Fruit fly (Drosophila melanogaster) whole organism, embryonic: ENCODE results near the gene Ntf-2.
A peak's percentile ranks its signal among the peaks of the same experiment; 100 is the strongest.

Experiments
- Bgb ChIP-seq: fragments of 200-800 bp; sonication (Bioruptor generic); IDR thresholded peaks from 2 replicates; pipeline ENCODE4 v1.3.6; 2022; ENCODE audit warnings: missing biosample characterization, missing genetic modification characterization; ENCODE audit not compliant: partially characterized antibody
- Blimp-1 ChIP-seq: fragments of 200-800 bp; sonication (Bioruptor generic); optimal IDR thresholded peaks from 3 replicates; lab custom pipeline; 2018; ENCODE audit warnings: missing biosample characterization, missing genetic modification characterization, mild to moderate bottlenecking, moderate library complexity, missing genetic modification reagents
- BtbVII ChIP-seq: fragments of 200-800 bp; sonication (Bioruptor generic); optimal IDR thresholded peaks from 3 replicates; lab custom pipeline; 2017; ENCODE audit warnings: missing biosample characterization, mild to moderate bottlenecking, missing genetic modification characterization
- CG1024 ChIP-seq: fragments of 200-800 bp; sonication (Bioruptor generic); IDR thresholded peaks from 2 replicates; pipeline ENCODE4 v1.3.6; 2022; ENCODE audit warnings: missing biosample characterization, missing genetic modification characterization
- CG11093 ChIP-seq: fragments of 200-800 bp; sonication (Bioruptor generic); IDR thresholded peaks from 3 replicates; pipeline ENCODE4 v1.3.6; 2022; ENCODE audit warnings: missing biosample characterization, missing genetic modification characterization
- CG11560 ChIP-seq: fragments of 200-800 bp; sonication (Bioruptor generic); IDR thresholded peaks from 3 replicates; pipeline ENCODE4 v1.3.6; 2022; ENCODE audit warnings: missing biosample characterization, missing genetic modification characterization
- CG11695 ChIP-seq: fragments of 200-800 bp; sonication (Bioruptor generic); IDR thresholded peaks from 3 replicates; pipeline ENCODE4 v1.3.6; 2022; ENCODE audit warnings: missing biosample characterization, missing genetic modification characterization
- CG15011 ChIP-seq: fragments of 200-800 bp; sonication (Bioruptor generic); optimal IDR thresholded peaks from 3 replicates; lab custom pipeline; 2018; ENCODE audit warnings: missing biosample characterization, mild to moderate bottlenecking, missing genetic modification characterization
- CG1529 ChIP-seq: fragments of 200-800 bp; sonication (Bioruptor generic); optimal IDR thresholded peaks from 3 replicates; lab custom pipeline; 2018; ENCODE audit warnings: missing biosample characterization, missing genetic modification characterization
- CG16813 ChIP-seq: fragments of 200-800 bp; sonication (Bioruptor generic); IDR thresholded peaks from 3 replicates; pipeline ENCODE4 v1.3.6; 2022; ENCODE audit warnings: missing biosample characterization, missing genetic modification characterization; ENCODE audit not compliant: partially characterized antibody
- CG32767 ChIP-seq: fragments of 200-800 bp; sonication (Bioruptor generic); IDR thresholded peaks from 2 replicates; pipeline ENCODE4 v1.3.6; 2022; ENCODE audit warnings: missing biosample characterization, missing genetic modification characterization
- CG42726 ChIP-seq: fragments of 200-800 bp; sonication (Bioruptor generic); IDR thresholded peaks from 2 replicates; pipeline ENCODE4 v1.3.6; 2022; ENCODE audit warnings: missing biosample characterization, missing genetic modification characterization; ENCODE audit not compliant: partially characterized antibody
- CG9437 ChIP-seq: fragments of 200-800 bp; sonication (Bioruptor generic); optimal IDR thresholded peaks from 2 replicates; lab custom pipeline; 2018; ENCODE audit warnings: missing biosample characterization, mild to moderate bottlenecking, missing genetic modification characterization
- CTCF ChIP-seq: fragments of 200-800 bp; sonication (Bioruptor generic); optimal IDR thresholded peaks from 2 replicates; lab custom pipeline; 2017; ENCODE audit warnings: missing biosample characterization, mild to moderate bottlenecking, missing genetic modification characterization, moderate library complexity
- D19B ChIP-seq: fragments of 200-800 bp; sonication (Bioruptor generic); optimal IDR thresholded peaks from 2 replicates; lab custom pipeline; 2017; ENCODE audit warnings: missing biosample characterization, mild to moderate bottlenecking, missing genetic modification characterization
- Deaf1 ChIP-seq: fragments of 200-800 bp; optimal IDR thresholded peaks from 3 replicates; lab custom pipeline; 2019; ENCODE audit warnings: missing biosample characterization, mild to moderate bottlenecking, missing genetic modification characterization, moderate library complexity
- Ets65A ChIP-seq: fragments of 200-800 bp; sonication (Bioruptor generic); peaks from one replicate; lab custom pipeline; 2016; ENCODE audit warnings: missing biosample characterization, missing genetic modification characterization
- Lhr ChIP-seq: fragments of 200-800 bp; sonication (Bioruptor generic); optimal IDR thresholded peaks from 3 replicates; lab custom pipeline; 2017; ENCODE audit warnings: mild to moderate bottlenecking, missing biosample characterization, missing genetic modification reagents, missing genetic modification characterization
- Lpt ChIP-seq: fragments of >200 bp; optimal IDR thresholded peaks from 2 replicates; lab custom pipeline; 2018; ENCODE audit warnings: missing biosample characterization, missing genetic modification characterization
- Scr ChIP-seq: fragments of 200-800 bp; sonication (Bioruptor generic); IDR thresholded peaks from 2 replicates; pipeline ENCODE4 v1.3.6; 2022; ENCODE audit warnings: missing biosample characterization, missing genetic modification characterization; ENCODE audit not compliant: partially characterized antibody
- Sin3A ChIP-seq: fragments of >200 bp; optimal IDR thresholded peaks from 2 replicates; lab custom pipeline; 2018
- Sox100B ChIP-seq: fragments of 200-800 bp; sonication (Bioruptor generic); optimal IDR thresholded peaks from 3 replicates; lab custom pipeline; 2018; ENCODE audit warnings: missing biosample characterization, mild to moderate bottlenecking, missing genetic modification characterization
- Sry-δ ChIP-seq: fragments of 200-800 bp; sonication (Bioruptor generic); optimal IDR thresholded peaks from 2 replicates; lab custom pipeline; 2016; ENCODE audit warnings: missing biosample characterization, missing genetic modification characterization
- Stat92E ChIP-seq, 3 experiments: fragments of >200 bp in 2 of 3; fragments of 200-800 bp in 1 of 3; sonication (Bioruptor generic) in 1 of 3; optimal IDR thresholded peaks; 2 replicates each; lab custom pipeline; 2017 to 2019; ENCODE audit warnings: missing biosample characterization in 3 of 3, missing genetic modification characterization in 3 of 3, mild to moderate bottlenecking in 1 of 3, moderate library complexity in 1 of 3
- TFAM ChIP-seq: fragments of 200-800 bp; sonication (Bioruptor generic); optimal IDR thresholded peaks from 2 replicates; lab custom pipeline; 2017; ENCODE audit warnings: missing biosample characterization, missing genetic modification characterization, inconsistent platforms
- Trl ChIP-seq, 3 experiments: fragments of >200 bp in 2 of 3; fragments of 200-800 bp in 1 of 3; sonication (Bioruptor generic) in 1 of 3; optimal IDR thresholded peaks; 2 replicates in 1 of 3; 3 replicates in 2 of 3; lab custom pipeline; 2016 to 2017; ENCODE audit warnings: missing biosample characterization in 1 of 3, missing genetic modification characterization in 1 of 3
- chinmo ChIP-seq: fragments of 200-800 bp; sonication (Bioruptor generic); IDR thresholded peaks from 4 replicates; pipeline ENCODE4 v1.3.6; 2022; ENCODE audit warnings: missing biosample characterization, missing genetic modification characterization; ENCODE audit not compliant: partially characterized antibody
- fru ChIP-seq: fragments of >200 bp; optimal IDR thresholded peaks from 2 replicates; lab custom pipeline; 2017
- gcm2 ChIP-seq: fragments of 200-800 bp; sonication (Bioruptor generic); optimal IDR thresholded peaks from 2 replicates; lab custom pipeline; 2016; ENCODE audit warnings: missing biosample characterization, missing genetic modification characterization
- grn ChIP-seq: fragments of 200-800 bp; sonication (Bioruptor generic); optimal IDR thresholded peaks from 3 replicates; lab custom pipeline; 2017; ENCODE audit warnings: missing biosample characterization, missing genetic modification characterization
- gsb ChIP-seq: fragments of 200-800 bp; sonication (Bioruptor generic); IDR thresholded peaks from 2 replicates; pipeline ENCODE4 v1.3.6; 2022; ENCODE audit warnings: missing biosample characterization, missing genetic modification characterization
- lab ChIP-seq: fragments of 200-800 bp; sonication (Bioruptor generic); optimal IDR thresholded peaks from 3 replicates; lab custom pipeline; 2017; ENCODE audit warnings: missing biosample characterization, missing genetic modification characterization, mild to moderate bottlenecking, moderate library complexity, missing genetic modification reagents
- odd ChIP-seq: fragments of 200-800 bp; sonication (Bioruptor generic); optimal IDR thresholded peaks from 2 replicates; lab custom pipeline; 2017; ENCODE audit warnings: missing biosample characterization, mild to moderate bottlenecking, missing genetic modification characterization
- pb ChIP-seq: fragments of 200-800 bp; sonication (Bioruptor generic); optimal IDR thresholded peaks from 3 replicates; lab custom pipeline; 2016; ENCODE audit warnings: missing biosample characterization, missing genetic modification characterization
- pzg ChIP-seq: fragments of 200-800 bp; sonication (Bioruptor generic); optimal IDR thresholded peaks from 3 replicates; lab custom pipeline; 2018; ENCODE audit warnings: missing biosample characterization, mild to moderate bottlenecking, missing genetic modification characterization, moderate library complexity
- ro ChIP-seq: fragments of 200-800 bp; sonication (Bioruptor generic); IDR thresholded peaks from 2 replicates; pipeline ENCODE4 v1.3.6; 2022; ENCODE audit warnings: missing biosample characterization, missing genetic modification characterization
- sens ChIP-seq: fragments of 200-800 bp; sonication (Bioruptor generic); peaks from one replicate; lab custom pipeline; 2016; ENCODE audit warnings: missing biosample characterization, missing genetic modification characterization
- seq ChIP-seq: fragments of 200-800 bp; sonication (Bioruptor generic); IDR thresholded peaks from 2 replicates; pipeline ENCODE4 v1.3.6; 2022; ENCODE audit warnings: missing biosample characterization, missing genetic modification characterization
- ssp ChIP-seq: fragments of 200-800 bp; sonication (Bioruptor generic); IDR thresholded peaks from 2 replicates; pipeline ENCODE4 v1.3.6; 2022; ENCODE audit warnings: missing biosample characterization, missing genetic modification characterization
- tna ChIP-seq: fragments of 200-800 bp; sonication (Bioruptor generic); IDR thresholded peaks from 2 replicates; pipeline ENCODE4 v1.3.6; 2022; ENCODE audit warnings: missing biosample characterization, missing genetic modification characterization; ENCODE audit not compliant: partially characterized antibody
- usp ChIP-seq: fragments of >200 bp; optimal IDR thresholded peaks from 2 replicates; lab custom pipeline; 2017; ENCODE audit warnings: missing biosample characterization, missing genetic modification characterization
- vnd ChIP-seq: fragments of 200-800 bp; sonication (Bioruptor generic); IDR thresholded peaks from 3 replicates; pipeline ENCODE4 v1.3.6; 2022; ENCODE audit warnings: missing biosample characterization, missing genetic modification characterization; ENCODE audit not compliant: partially characterized antibody
- zfh2 ChIP-seq: fragments of 200-800 bp; sonication (Bioruptor generic); optimal IDR thresholded peaks from 2 replicates; lab custom pipeline; 2016; ENCODE audit warnings: missing biosample characterization, missing genetic modification characterization

Gene Ntf-2

DNA sequence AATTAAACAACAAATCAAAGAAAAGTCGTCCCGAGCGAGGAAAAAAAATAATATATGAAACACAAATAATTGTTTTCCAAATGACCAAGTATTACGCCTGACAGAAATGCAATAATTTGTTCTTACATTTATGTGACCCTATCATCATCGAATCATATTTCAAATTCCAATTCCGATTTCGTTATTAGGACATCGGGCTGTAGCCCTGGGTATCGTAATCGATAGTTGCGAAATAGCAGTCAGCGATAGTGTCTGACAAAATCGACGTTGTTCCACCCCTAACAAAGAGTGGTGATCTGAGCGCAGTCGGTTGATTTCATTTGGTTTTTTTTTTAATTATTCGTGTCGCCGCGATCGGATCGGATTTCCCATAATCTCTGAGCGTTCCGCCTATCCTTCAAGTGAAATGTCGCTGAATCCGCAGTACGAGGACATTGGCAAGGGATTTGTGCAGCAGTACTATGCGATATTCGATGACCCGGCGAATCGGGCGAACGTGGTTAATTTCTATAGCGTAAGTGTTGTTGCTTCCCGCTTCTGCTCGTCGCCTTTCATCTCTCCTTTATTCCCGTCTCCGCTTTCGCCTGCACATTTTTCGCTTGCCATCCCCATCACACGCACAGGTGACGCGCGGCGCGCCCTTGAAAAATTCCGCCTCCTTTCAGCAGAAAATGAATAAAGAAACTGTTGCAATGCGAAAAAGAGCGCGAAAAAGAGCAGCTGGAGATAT, at the start of gene Ntf-2 (continued):
- TF ChIP-seq odd (GFP tag; lab: Kevin White, UChicago) (no peak), Stat92E (GFP tag; optimal IDR thresholded peaks at IDR 0.05; lab: Kevin White, UChicago) (no peak), Sin3A (lab: Kevin White, UChicago) (peak; percentile 19), TFAM (GFP tag; lab: Kevin White, UChicago) (no peak), Scr (GFP tag; lab: Robert Waterston, UW) (peak; percentile 80), zfh2 (peak; percentile 40), CG42726 (GFP tag; lab: Robert Waterston, UW) (peak; percentile 84; the same call in 1 of the 2 replicates), lab (GFP tag; lab: Kevin White, UChicago) (peak; percentile 12), Lhr (peak; percentile 13)
- TF ChIP-seq, all 482 proteins: peak for 108

DNA sequence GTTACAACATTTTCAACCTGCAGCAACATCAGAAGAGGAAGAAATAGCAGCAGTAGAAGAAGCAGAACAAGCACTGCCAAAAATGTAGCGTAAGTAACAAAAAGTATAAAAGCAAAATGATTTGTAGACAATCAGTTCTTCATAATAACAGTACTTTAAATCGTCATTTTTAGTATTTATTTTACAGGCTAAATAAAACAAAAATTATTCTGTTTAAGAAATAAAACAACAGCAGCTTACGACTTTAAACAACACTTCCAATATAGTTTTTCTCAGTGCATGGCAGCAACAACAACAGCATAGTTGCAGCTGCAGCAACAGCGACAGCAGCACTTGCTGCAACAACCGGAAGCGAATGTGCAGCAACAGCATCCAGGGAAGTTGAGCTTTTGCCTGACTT, 24.7 kb upstream of the Ntf-2 start:
- peak in 1 of 2 experiments; percentile 1 for TF ChIP-seq Trl (optimal IDR thresholded peaks at IDR 0.05; lab: Kevin White, UChicago)
- no peak for TF ChIP-seq Trl (GFP tag; optimal IDR thresholded peaks at IDR 0.05; lab: Kevin White, UChicago)
- TF ChIP-seq ro (GFP tag; lab: Robert Waterston, UW): no peak

DNA sequence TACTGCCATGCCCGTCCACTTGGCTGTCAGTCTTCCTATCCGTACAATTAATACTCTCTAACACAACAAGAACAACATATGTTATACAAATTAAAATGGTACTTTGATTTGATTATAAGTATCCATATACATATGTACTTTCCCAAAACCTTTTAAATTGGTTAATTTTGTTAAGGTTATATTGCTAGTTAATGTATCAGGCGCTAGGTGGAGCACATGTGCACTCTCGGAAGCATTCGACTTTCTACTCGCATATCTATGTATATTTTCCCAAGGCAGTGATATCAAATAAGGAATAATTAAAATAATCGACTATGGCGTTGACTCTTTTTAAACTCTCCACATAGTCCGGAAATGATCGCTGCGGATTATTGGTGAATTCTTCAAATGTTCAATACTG, 17.7 kb upstream of the Ntf-2 start:
- TF ChIP-seq CG11560 (tag; lab: Robert Waterston, UW): no peak
- TF ChIP-seq chinmo (GFP tag; lab: Robert Waterston, UW): no peak
- no peak for TF ChIP-seq CG1024
- peak; percentile 82 for TF ChIP-seq Ets65A (GFP tag; lab: Kevin White, UChicago)
- TF ChIP-seq sens (GFP tag; lab: Kevin White, UChicago): peak; percentile 12
- peak; percentile 67 for TF ChIP-seq CTCF
- no peak for TF ChIP-seq seq (GFP tag; lab: Robert Waterston, UW)
- TF ChIP-seq CG1529 (GFP tag; lab: Kevin White, UChicago): peak; percentile 8
- TF ChIP-seq, all 482 proteins: peak for 4

DNA sequence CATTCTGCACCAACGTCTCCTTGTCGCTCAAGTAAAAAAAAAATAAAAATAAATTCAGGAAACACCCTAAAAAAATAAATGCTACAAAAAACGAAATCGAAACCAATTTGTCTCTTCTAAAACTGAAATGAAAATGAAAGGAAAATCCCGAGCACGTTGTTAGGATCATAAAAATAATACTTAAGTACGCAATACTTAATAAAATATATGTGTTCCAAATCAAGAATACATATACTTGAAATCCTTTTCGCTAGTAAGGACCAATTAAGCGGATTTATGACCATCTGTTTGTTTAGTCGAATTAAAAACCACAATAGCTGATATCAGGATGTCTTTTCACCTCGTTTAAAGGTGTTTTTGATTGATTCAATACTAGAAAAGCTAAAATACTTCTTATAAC, 9.5 kb upstream of the Ntf-2 start, which contains the start of gene r-cup:
Gene r-cup, minus strand, starts transcription at position 101 of the 400 bp plus-strand sequence.
- TF ChIP-seq CG16813 (GFP tag; lab: Robert Waterston, UW) (no peak), Sox100B (GFP tag; lab: Kevin White, UChicago) (no peak), pzg (GFP tag; lab: Kevin White, UChicago) (no peak)

DNA sequence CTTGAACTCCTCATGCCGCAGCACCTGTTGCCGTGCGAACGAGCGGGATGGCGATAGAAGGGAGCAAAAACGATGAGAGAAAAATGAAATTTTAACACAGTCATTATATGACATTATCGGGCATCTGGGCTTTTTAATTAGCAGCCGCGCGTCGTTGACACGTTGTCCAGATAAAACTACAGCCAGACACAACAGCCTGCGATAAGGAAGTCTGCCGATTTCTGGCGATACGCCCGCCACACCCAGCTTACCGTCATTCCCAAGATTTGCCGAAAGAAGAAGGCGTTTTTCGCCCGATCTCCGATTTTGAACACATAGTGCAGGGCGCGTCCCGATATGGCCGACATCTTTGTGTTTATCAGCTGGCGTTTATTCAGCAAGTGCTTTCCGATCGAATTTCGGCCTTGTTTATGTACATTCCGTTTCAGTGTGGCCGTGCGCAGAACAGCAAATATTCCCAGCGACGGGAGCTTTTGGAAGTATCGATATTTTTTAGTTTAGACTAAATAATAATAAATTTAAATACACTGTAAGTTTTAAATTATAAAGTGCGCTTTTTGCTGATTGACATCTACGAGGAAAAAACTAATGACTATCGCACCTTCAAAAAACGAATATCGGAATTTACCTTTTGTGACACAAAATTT, 7.2 kb upstream of the Ntf-2 start, which contains the start of gene CG1532:
Gene CG1532, minus strand, starts transcription at position 433 of the 647 bp plus-strand sequence.
- TF ChIP-seq usp (GFP tag; lab: Kevin White, UChicago): no peak
- no peak for TF ChIP-seq CG15011
- TF ChIP-seq vnd (GFP tag; lab: Robert Waterston, UW): no peak
- no peak for TF ChIP-seq gsb (GFP tag; lab: Robert Waterston, UW)
- TF ChIP-seq CG11695 (GFP tag; lab: Robert Waterston, UW): no peak
- no peak for TF ChIP-seq pb (GFP tag; lab: Kevin White, UChicago)
- TF ChIP-seq tna (GFP tag; lab: Robert Waterston, UW): peak; percentile 35; the same call in 1 of the 2 replicates
- TF ChIP-seq BtbVII (GFP tag; lab: Kevin White, UChicago): no peak
- no peak for TF ChIP-seq D19B (GFP tag; lab: Kevin White, UChicago)
- no peak for TF ChIP-seq CG32767 (GFP tag; lab: Robert Waterston, UW)
- TF ChIP-seq Bgb (GFP tag; lab: Robert Waterston, UW): peak; percentile 43; the same call in 1 of the 2 replicates
- no peak for TF ChIP-seq fru (lab: Kevin White, UChicago)
- TF ChIP-seq ssp (GFP tag; lab: Robert Waterston, UW): no peak
- TF ChIP-seq Lpt (GFP tag; lab: Kevin White, UChicago): no peak
- no peak for TF ChIP-seq CG9437 (GFP tag; lab: Kevin White, UChicago)
- TF ChIP-seq Deaf1 (tag; lab: Kevin White, UChicago): peak; percentile 49
- TF ChIP-seq CG11093: no peak
- TF ChIP-seq gcm2: no peak
- TF ChIP-seq Blimp-1 (GFP tag; lab: Kevin White, UChicago): no peak
- TF ChIP-seq Sry-δ (GFP tag; lab: Kevin White, UChicago): peak; percentile 24
- peak; percentile 80 for TF ChIP-seq grn
